Worm (Caenorhabditis elegans) whole organism, L1 larva: ENCODE measurements around the gene clc-4.

ENCODE experiments used
- C04F5.9 ChIP-seq: sonication (generic microtip); optimal IDR thresholded peaks from 2 replicates; lab custom pipeline; 2016; ENCODE audit warnings: missing genetic modification characterization, missing compliant biosample characterization
- C16A3.4 ChIP-seq: fragments of 150-350 bp; optimal IDR thresholded peaks from 2 replicates; lab custom pipeline; 2014; ENCODE audit warnings: missing biosample characterization, missing genetic modification characterization
- Y116A8C.19 ChIP-seq: sonication (generic microtip); optimal IDR thresholded peaks from 2 replicates; lab custom pipeline; 2016; ENCODE audit warnings: missing compliant biosample characterization, missing genetic modification characterization, borderline replicate concordance
- aha-1 ChIP-seq: fragments of 150-350 bp; optimal IDR thresholded peaks from 2 replicates; lab custom pipeline; 2014; ENCODE audit warnings: missing biosample characterization, missing genetic modification characterization
- alr-1 ChIP-seq: fragments of 200-800 bp; sonication (Bioruptor generic); optimal IDR thresholded peaks from 2 replicates; lab custom pipeline; 2018; ENCODE audit warnings: borderline replicate concordance, mild to moderate bottlenecking, missing genetic modification characterization, missing compliant biosample characterization
- aly-2 ChIP-seq: fragments of 150-350 bp; optimal IDR thresholded peaks from 2 replicates; lab custom pipeline; 2014; ENCODE audit warnings: missing biosample characterization, missing genetic modification characterization
- ama-1 ChIP-seq: fragments of 150-350 bp; optimal IDR thresholded peaks from 2 replicates; lab custom pipeline; 2014
- ceh-63 ChIP-seq: fragments of 200-800 bp; sonication (Bioruptor generic); optimal IDR thresholded peaks from 2 replicates; lab custom pipeline; 2018; ENCODE audit warnings: mild to moderate bottlenecking, missing genetic modification characterization, missing compliant biosample characterization
- ceh-8 ChIP-seq: fragments of 200-800 bp; sonication (Bioruptor generic); optimal IDR thresholded peaks from 2 replicates; lab custom pipeline; 2018; ENCODE audit warnings: mild to moderate bottlenecking, missing genetic modification characterization, moderate library complexity, missing compliant biosample characterization
- ceh-90 ChIP-seq: sonication (generic microtip); optimal IDR thresholded peaks from 2 replicates; lab custom pipeline; 2016; ENCODE audit warnings: missing genetic modification characterization, missing compliant biosample characterization
- ces-1 ChIP-seq: fragments of 150-350 bp; optimal IDR thresholded peaks from 2 replicates; lab custom pipeline; 2014; ENCODE audit warnings: missing biosample characterization, missing genetic modification reagents, missing genetic modification characterization
- dpl-1 ChIP-seq, 3 experiments: fragments of 150-350 bp in 2 of 3; sonication (generic microtip) in 1 of 3; optimal IDR thresholded peaks; 2 replicates each; lab custom pipeline; 2014 to 2017; ENCODE audit warnings: missing biosample characterization in 3 of 3, missing genetic modification characterization in 3 of 3, missing genetic modification reagents in 3 of 3
- egl-13 ChIP-seq: sonication (generic microtip); optimal IDR thresholded peaks from 2 replicates; lab custom pipeline; 2016; ENCODE audit warnings: missing genotype, missing genetic modification reagents, missing genetic modification characterization, missing compliant biosample characterization
- egl-27 ChIP-seq, 2 experiments: fragments of 150-350 bp in 1 of 2; sonication (generic microtip); optimal IDR thresholded peaks; 3 replicates each; lab custom pipeline; 2017 to 2018; ENCODE audit warnings: missing biosample characterization in 2 of 2, missing genetic modification characterization in 2 of 2, missing genetic modification reagents in 2 of 2
- elt-3 ChIP-seq, 6 experiments: fragments of 150-350 bp in 1 of 6; sonication (generic microtip); optimal IDR thresholded peaks; 2 replicates each; lab custom pipeline; 2017 to 2018; ENCODE audit warnings: missing biosample characterization in 6 of 6, missing genetic modification characterization in 6 of 6, inconsistent platforms in 1 of 6
- ets-5 ChIP-seq: fragments of 200-800 bp; sonication (Bioruptor generic); IDR thresholded peaks from 2 replicates; pipeline ENCODE4 v1.3.6; 2022; ENCODE audit warnings: missing genetic modification characterization, missing compliant biosample characterization
- fkh-10 ChIP-seq: sonication (generic microtip); optimal IDR thresholded peaks from 2 replicates; lab custom pipeline; 2017; ENCODE audit warnings: missing biosample characterization, missing genetic modification reagents, missing genetic modification characterization
- fos-1 ChIP-seq: fragments of 150-350 bp; optimal IDR thresholded peaks from 2 replicates; lab custom pipeline; 2014; ENCODE audit warnings: missing biosample characterization, missing genetic modification characterization
- grh-1 ChIP-seq: fragments of 200-800 bp; sonication (Bioruptor generic); IDR thresholded peaks from 2 replicates; pipeline ENCODE4 v1.3.6; 2022; ENCODE audit warnings: missing genetic modification reagents, missing genetic modification characterization, missing compliant biosample characterization
- hlh-17 ChIP-seq: fragments of 200-800 bp; sonication (Bioruptor generic); optimal IDR thresholded peaks from 2 replicates; lab custom pipeline; 2018; ENCODE audit warnings: missing genetic modification characterization, mild to moderate bottlenecking, missing compliant biosample characterization, moderate library complexity, borderline replicate concordance
- hlh-4 ChIP-seq: sonication (generic microtip); optimal IDR thresholded peaks from 2 replicates; lab custom pipeline; 2016; ENCODE audit warnings: mild to moderate bottlenecking, missing genetic modification characterization, missing compliant biosample characterization
- irx-1 ChIP-seq: sonication (generic microtip); optimal IDR thresholded peaks from 2 replicates; lab custom pipeline; 2016; ENCODE audit warnings: missing genetic modification characterization, missing compliant biosample characterization
- isw-1 ChIP-seq: fragments of 200-800 bp; sonication (Bioruptor generic); IDR thresholded peaks from 2 replicates; pipeline ENCODE4 v1.3.6; 2022; ENCODE audit warnings: missing genetic modification characterization, missing compliant biosample characterization
- jun-1 ChIP-seq: fragments of 150-350 bp; optimal IDR thresholded peaks from 2 replicates; lab custom pipeline; 2014; ENCODE audit warnings: missing biosample characterization, missing genetic modification reagents, missing genetic modification characterization
- lin-13 ChIP-seq: fragments of 150-350 bp; optimal IDR thresholded peaks from 2 replicates; lab custom pipeline; 2014; ENCODE audit warnings: missing biosample characterization, missing genetic modification reagents, missing genetic modification characterization
- lin-14 ChIP-seq: fragments of 200-800 bp; sonication (Bioruptor generic); optimal IDR thresholded peaks from 2 replicates; lab custom pipeline; 2018; ENCODE audit warnings: mild to moderate bottlenecking, missing genetic modification characterization, moderate library complexity, missing compliant biosample characterization
- lin-15B ChIP-seq: fragments of 150-350 bp; sonication (generic microtip); optimal IDR thresholded peaks from 3 replicates; lab custom pipeline; 2014; ENCODE audit warnings: missing biosample characterization, missing genetic modification characterization
- lin-35 ChIP-seq, 2 experiments: fragments of 150-350 bp; optimal IDR thresholded peaks; 2 replicates each; lab custom pipeline; 2014; ENCODE audit warnings: missing biosample characterization in 2 of 2, missing genetic modification characterization in 2 of 2, missing genetic modification reagents in 2 of 2
- lin-39 ChIP-seq: fragments of 150-350 bp; optimal IDR thresholded peaks from 2 replicates; lab custom pipeline; 2014; ENCODE audit warnings: missing biosample characterization, missing genetic modification reagents, missing genetic modification characterization
- mef-2 ChIP-seq: fragments of 150-350 bp; optimal IDR thresholded peaks from 2 replicates; lab custom pipeline; 2014; ENCODE audit warnings: missing biosample characterization, missing genetic modification characterization
- mep-1 ChIP-seq: fragments of 150-350 bp; optimal IDR thresholded peaks from 2 replicates; lab custom pipeline; 2014; ENCODE audit warnings: missing biosample characterization, missing genetic modification characterization
- nhr-12 ChIP-seq: sonication (generic microtip); optimal IDR thresholded peaks from 2 replicates; lab custom pipeline; 2017; ENCODE audit warnings: missing biosample characterization, missing genetic modification characterization
- nhr-19 ChIP-seq: fragments of 200-800 bp; sonication (Bioruptor generic); conservative IDR thresholded peaks from 2 replicates; pipeline ENCODE4 v1.3.6; 2022; ENCODE audit warnings: missing genetic modification characterization, missing compliant biosample characterization
- nhr-20 ChIP-seq: sonication (generic microtip); optimal IDR thresholded peaks from 2 replicates; lab custom pipeline; 2016; ENCODE audit warnings: mild to moderate bottlenecking, missing genetic modification characterization, missing compliant biosample characterization
- nhr-47 ChIP-seq: sonication (generic microtip); optimal IDR thresholded peaks from 2 replicates; lab custom pipeline; 2016; ENCODE audit warnings: mild to moderate bottlenecking, missing genetic modification characterization, moderate library complexity, missing compliant biosample characterization
- nhr-76 ChIP-seq: sonication (generic microtip); optimal IDR thresholded peaks from 2 replicates; lab custom pipeline; 2017; ENCODE audit warnings: missing biosample characterization, missing genetic modification characterization
- nhr-77 ChIP-seq: fragments of 150-350 bp; optimal IDR thresholded peaks from 2 replicates; lab custom pipeline; 2014; ENCODE audit warnings: missing biosample characterization, missing genetic modification characterization
- nhr-84 ChIP-seq: sonication (generic microtip); optimal IDR thresholded peaks from 2 replicates; lab custom pipeline; 2017; ENCODE audit warnings: missing biosample characterization, missing genetic modification characterization
- nhr-85 ChIP-seq: sonication (generic microtip); peaks from one replicate; lab custom pipeline; 2016; ENCODE audit warnings: missing genetic modification characterization, inconsistent platforms, missing compliant biosample characterization
- nhr-90 ChIP-seq: sonication (generic microtip); optimal IDR thresholded peaks from 2 replicates; lab custom pipeline; 2016; ENCODE audit warnings: mild to moderate bottlenecking, missing genetic modification characterization, missing compliant biosample characterization; ENCODE audit not compliant: poor library complexity
- pag-3 ChIP-seq: sonication (generic microtip); optimal IDR thresholded peaks from 2 replicates; lab custom pipeline; 2017; ENCODE audit warnings: missing genetic modification characterization, mild to moderate bottlenecking, missing compliant biosample characterization, antibody characterized with exemption, borderline replicate concordance; ENCODE audit not compliant: insufficient read depth
- pax-3 ChIP-seq: fragments of 200-800 bp; sonication (Bioruptor generic); optimal IDR thresholded peaks from 2 replicates; lab custom pipeline; 2018; ENCODE audit warnings: mild to moderate bottlenecking, missing genetic modification characterization, moderate library complexity, missing compliant biosample characterization
- skn-1 ChIP-seq: fragments of 150-350 bp; optimal IDR thresholded peaks from 2 replicates; lab custom pipeline; 2014; ENCODE audit warnings: missing biosample characterization, missing genetic modification characterization
- snpc-4 ChIP-seq: fragments of 150-350 bp; optimal IDR thresholded peaks from 2 replicates; lab custom pipeline; 2014; ENCODE audit warnings: missing biosample characterization, missing genetic modification characterization
- snu-23 ChIP-seq: sonication (generic microtip); optimal IDR thresholded peaks from 2 replicates; lab custom pipeline; 2016; ENCODE audit warnings: missing genetic modification characterization, missing compliant biosample characterization
- sptf-1 ChIP-seq: fragments of 150-350 bp; optimal IDR thresholded peaks from 2 replicates; lab custom pipeline; 2014; ENCODE audit warnings: missing biosample characterization, missing genetic modification characterization
- tbx-2 ChIP-seq: sonication (generic microtip); optimal IDR thresholded peaks from 2 replicates; lab custom pipeline; 2016; ENCODE audit warnings: missing genetic modification characterization, missing compliant biosample characterization
- tlp-1 ChIP-seq: fragments of 150-350 bp; optimal IDR thresholded peaks from 2 replicates; lab custom pipeline; 2014; ENCODE audit warnings: missing biosample characterization, missing genetic modification characterization
- unc-86 ChIP-seq: sonication (generic microtip); optimal IDR thresholded peaks from 2 replicates; lab custom pipeline; 2016; ENCODE audit warnings: missing genetic modification characterization, missing compliant biosample characterization
- vab-15 ChIP-seq: sonication (generic microtip); optimal IDR thresholded peaks from 2 replicates; lab custom pipeline; 2017; ENCODE audit warnings: missing genotype, mild to moderate bottlenecking, missing genetic modification characterization, missing compliant biosample characterization
- zag-1 ChIP-seq: fragments of 150-350 bp; optimal IDR thresholded peaks from 2 replicates; lab custom pipeline; 2014; ENCODE audit warnings: missing biosample characterization, missing genetic modification characterization
- zip-4 ChIP-seq: fragments of 200-800 bp; sonication (Bioruptor generic); optimal IDR thresholded peaks from 2 replicates; lab custom pipeline; 2018; ENCODE audit warnings: mild to moderate bottlenecking, missing genetic modification characterization, moderate library complexity, missing compliant biosample characterization
- ztf-11 ChIP-seq, 2 experiments: sonication (generic microtip); optimal IDR thresholded peaks; 2 replicates each; lab custom pipeline; 2016 to 2017; ENCODE audit warnings: missing genetic modification characterization in 2 of 2, missing biosample characterization in 1 of 2, missing compliant biosample characterization in 1 of 2

clc-4 gene

DNA sequence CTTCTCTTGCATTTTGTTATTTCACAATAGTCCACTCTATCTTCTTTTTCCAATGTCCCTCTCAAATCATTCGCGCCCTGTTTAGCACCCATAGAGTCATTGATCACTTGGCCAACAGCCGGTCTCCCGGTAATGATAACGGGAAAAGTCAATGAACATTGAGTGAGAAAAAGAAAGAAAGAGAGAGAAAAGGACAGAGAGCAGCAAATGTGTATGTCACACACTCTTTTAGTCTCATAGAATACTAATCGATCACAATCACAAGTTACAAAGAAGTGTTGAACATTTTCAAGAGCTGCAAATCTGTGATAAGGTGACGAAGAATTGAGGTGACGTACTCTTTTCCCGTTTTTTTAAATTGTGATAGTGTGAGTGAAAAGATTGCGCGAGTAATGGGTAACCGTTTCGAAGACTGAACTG is 11.5 kb downstream of the clc-4 start:
- TF ChIP-seq pax-3 (tag; lab: Kevin White, UChicago), result no peak
- TF ChIP-seq ceh-63, result no peak
- no peak for TF ChIP-seq aha-1 (tag; lab: Kevin White, UChicago)
- no peak for TF ChIP-seq C04F5.9 (tag; lab: Kevin White, UChicago)
- TF ChIP-seq skn-1, result peak; percentile 68
- no peak for TF ChIP-seq unc-86 (tag; lab: Kevin White, UChicago)
- no peak for TF ChIP-seq ceh-8 (GFP tag; lab: Kevin White, UChicago)
- no peak for TF ChIP-seq Y116A8C.19
- TF ChIP-seq tbx-2 (tag; lab: Kevin White, UChicago), result peak; percentile 82
- no peak for TF ChIP-seq alr-1 (tag; lab: Kevin White, UChicago)
- TF ChIP-seq ztf-11 (tag; optimal IDR thresholded peaks at IDR 0.05; lab: Kevin White, UChicago), result no peak
- no peak for TF ChIP-seq lin-15B
- TF ChIP-seq zag-1, result no peak
- no peak for TF ChIP-seq mef-2 (tag; lab: Kevin White, UChicago)
- peak; percentile 28 to 79 for TF ChIP-seq lin-35 (GFP tag; optimal IDR thresholded peaks at IDR 0.05; lab: Kevin White, UChicago)
- no peak for TF ChIP-seq isw-1 (GFP tag; lab: Robert Waterston, UW)
- no peak for TF ChIP-seq fkh-10
- peak in 5 of 6 experiments; percentile 36 to 76 (median 66) for TF ChIP-seq elt-3 (tag; optimal IDR thresholded peaks at IDR 0.05; lab: Kevin White, UChicago)
- peak; percentile 32 for TF ChIP-seq lin-13 (GFP tag; lab: Kevin White, UChicago)
- TF ChIP-seq lin-39, result peak; percentile 88
- no peak for TF ChIP-seq nhr-76 (tag; lab: Kevin White, UChicago)
- peak; percentile 69 for TF ChIP-seq ama-1 (lab: Kevin White, UChicago)
- peak; percentile 95 for TF ChIP-seq lin-14 (GFP tag; lab: Kevin White, UChicago)
- peak; percentile 84 for TF ChIP-seq nhr-19 (GFP tag; lab: Robert Waterston, UW)
- TF ChIP-seq grh-1 (GFP tag; lab: Robert Waterston, UW), result 0 out of 2 replicates have a peak, but pooled peaks have one; percentile 11
- peak; percentile 44 for TF ChIP-seq jun-1 (tag; lab: Kevin White, UChicago)
- peak; percentile 58 for TF ChIP-seq pag-3
- TF ChIP-seq snpc-4, result no peak
- no peak for TF ChIP-seq ets-5
- TF ChIP-seq zip-4 (GFP tag; lab: Kevin White, UChicago), result peak; percentile 55
- peak; percentile 66 for TF ChIP-seq nhr-47 (tag; lab: Kevin White, UChicago)
- no peak for TF ChIP-seq ceh-90
- TF ChIP-seq nhr-77 (tag; lab: Kevin White, UChicago), result peak; percentile 74
- peak; percentile 81 for TF ChIP-seq mep-1 (tag; lab: Kevin White, UChicago)
- TF ChIP-seq egl-27 (tag; optimal IDR thresholded peaks at IDR 0.05; lab: Kevin White, UChicago), result peak; percentile 52 to 69
- TF ChIP-seq sptf-1 (tag; lab: Kevin White, UChicago), result no peak
- peak; percentile 76 for TF ChIP-seq nhr-90 (tag; lab: Kevin White, UChicago)
- peak; percentile 32 for TF ChIP-seq fos-1 (tag; lab: Kevin White, UChicago)
- TF ChIP-seq hlh-17 (GFP tag; lab: Kevin White, UChicago), result no peak
- no peak for TF ChIP-seq nhr-84 (tag; lab: Kevin White, UChicago)
- TF ChIP-seq irx-1 (tag; lab: Kevin White, UChicago), result peak; percentile 15
- peak; percentile 42 for TF ChIP-seq vab-15 (tag; lab: Kevin White, UChicago)
- TF ChIP-seq hlh-4 (tag; lab: Kevin White, UChicago), result no peak
- no peak for TF ChIP-seq aly-2
- TF ChIP-seq nhr-85 (tag; lab: Kevin White, UChicago), result peak; percentile 88
- TF ChIP-seq egl-13 (tag; lab: Kevin White, UChicago), result no peak
- TF ChIP-seq tlp-1, result no peak
- peak; percentile 64 for TF ChIP-seq C16A3.4 (tag; lab: Kevin White, UChicago)
- TF ChIP-seq nhr-20 (tag; lab: Kevin White, UChicago), result peak; percentile 93
- TF ChIP-seq nhr-12, result no peak
- TF ChIP-seq snu-23 (GFP tag; lab: Kevin White, UChicago), result peak; percentile 88
- peak; percentile 1 to 26 (median 25) for TF ChIP-seq dpl-1 (GFP tag; optimal IDR thresholded peaks at IDR 0.05; lab: Kevin White, UChicago)
- TF ChIP-seq ces-1 (GFP tag; lab: Kevin White, UChicago), result no peak
